Worm (Caenorhabditis elegans) whole organism, L2 larva: Measurements from ENCODE around the gene C46A5.6.
A peak's percentile ranks its signal among the peaks of the same experiment; 100 is the strongest.

Experiments used
- C34F6.9 ChIP-seq: fragments of 150-350 bp; optimal IDR thresholded peaks from 2 replicates; lab custom pipeline; 2014; ENCODE audit warnings: missing biosample characterization, missing genetic modification characterization
- F13H6.1 ChIP-seq: sonication (generic microtip); optimal IDR thresholded peaks from 2 replicates; lab custom pipeline; 2016; ENCODE audit warnings: missing genetic modification characterization, missing compliant biosample characterization
- R02D3.7 ChIP-seq: fragments of 150-350 bp; optimal IDR thresholded peaks from 2 replicates; lab custom pipeline; 2014; ENCODE audit warnings: missing biosample characterization, missing genetic modification characterization
- Y55F3AM.14 ChIP-seq: fragments of 200-800 bp; sonication (Bioruptor generic); optimal IDR thresholded peaks from 2 replicates; lab custom pipeline; 2018; ENCODE audit warnings: mild to moderate bottlenecking, missing genetic modification characterization, missing compliant biosample characterization
- ZK546.5 ChIP-seq: sonication (generic microtip); optimal IDR thresholded peaks from 2 replicates; lab custom pipeline; 2017; ENCODE audit warnings: missing biosample characterization, missing genetic modification characterization
- alr-1 ChIP-seq: fragments of 150-350 bp; optimal IDR thresholded peaks from 2 replicates; lab custom pipeline; 2014; ENCODE audit warnings: missing biosample characterization, missing genetic modification characterization
- aly-2 ChIP-seq: fragments of 150-350 bp; optimal IDR thresholded peaks from 2 replicates; lab custom pipeline; 2014; ENCODE audit warnings: missing biosample characterization, missing genetic modification characterization
- ama-1 ChIP-seq: fragments of 150-350 bp; optimal IDR thresholded peaks from 2 replicates; lab custom pipeline; 2018; ENCODE audit warnings: inconsistent platforms
- blmp-1 ChIP-seq: sonication (generic microtip); optimal IDR thresholded peaks from 2 replicates; lab custom pipeline; 2017; ENCODE audit warnings: missing genetic modification characterization, mild to moderate bottlenecking, missing compliant biosample characterization, antibody characterized with exemption, moderate library complexity; ENCODE audit not compliant: insufficient read depth
- ceh-16 ChIP-seq: fragments of 150-350 bp; optimal IDR thresholded peaks from 2 replicates; lab custom pipeline; 2014; ENCODE audit warnings: missing biosample characterization, missing genetic modification characterization
- ceh-82 ChIP-seq: fragments of 150-350 bp; optimal IDR thresholded peaks from 2 replicates; lab custom pipeline; 2014; ENCODE audit warnings: missing biosample characterization, missing genetic modification characterization
- crh-2 ChIP-seq: sonication (generic microtip); optimal IDR thresholded peaks from 2 replicates; lab custom pipeline; 2017; ENCODE audit warnings: missing biosample characterization, missing genetic modification characterization
- dmd-4 ChIP-seq: sonication (generic microtip); optimal IDR thresholded peaks from 2 replicates; lab custom pipeline; 2017; ENCODE audit warnings: missing biosample characterization, missing genetic modification characterization
- egl-27 ChIP-seq: sonication (generic microtip); optimal IDR thresholded peaks from 3 replicates; lab custom pipeline; 2017; ENCODE audit warnings: missing biosample characterization, missing genetic modification reagents, missing genetic modification characterization
- elt-1 ChIP-seq: fragments of 150-350 bp; optimal IDR thresholded peaks from 2 replicates; lab custom pipeline; 2014; ENCODE audit warnings: missing biosample characterization, missing genetic modification characterization
- elt-3 ChIP-seq: sonication (generic microtip); optimal IDR thresholded peaks from 2 replicates; lab custom pipeline; 2017; ENCODE audit warnings: missing biosample characterization, missing genetic modification characterization
- fos-1 ChIP-seq: fragments of 150-350 bp; optimal IDR thresholded peaks from 2 replicates; lab custom pipeline; 2014; ENCODE audit warnings: missing biosample characterization, missing genetic modification characterization
- gmeb-1 ChIP-seq: fragments of 150-350 bp; optimal IDR thresholded peaks from 2 replicates; lab custom pipeline; 2014; ENCODE audit warnings: missing biosample characterization, missing genetic modification characterization
- lin-11 ChIP-seq: fragments of 150-350 bp; sonication (generic microtip); optimal IDR thresholded peaks from 2 replicates; lab custom pipeline; 2014; ENCODE audit warnings: missing biosample characterization, missing genetic modification characterization, inconsistent platforms, mixed read lengths
- lin-13 ChIP-seq: fragments of 150-350 bp; optimal IDR thresholded peaks from 2 replicates; lab custom pipeline; 2014; ENCODE audit warnings: missing biosample characterization, missing genetic modification reagents, missing genetic modification characterization
- lin-39 ChIP-seq: fragments of 150-350 bp; optimal IDR thresholded peaks from 2 replicates; lab custom pipeline; 2014; ENCODE audit warnings: missing biosample characterization, missing genetic modification reagents, missing genetic modification characterization
- lsy-2 ChIP-seq, 2 experiments: fragments of 150-350 bp in 1 of 2; sonication (generic microtip) in 1 of 2; optimal IDR thresholded peaks; 2 replicates each; lab custom pipeline; 2014 to 2017; ENCODE audit warnings: missing biosample characterization in 2 of 2, missing genetic modification characterization in 2 of 2
- mab-5 ChIP-seq: fragments of 150-350 bp; optimal IDR thresholded peaks from 2 replicates; lab custom pipeline; 2014; ENCODE audit warnings: missing biosample characterization, missing genetic modification characterization
- mbf-1 ChIP-seq: sonication (generic microtip); optimal IDR thresholded peaks from 2 replicates; lab custom pipeline; 2017; ENCODE audit warnings: missing biosample characterization, missing genetic modification characterization
- mdl-1 ChIP-seq, 2 experiments: fragments of 150-350 bp in 1 of 2; sonication (generic microtip) in 1 of 2; optimal IDR thresholded peaks; 2 replicates each; lab custom pipeline; 2017; ENCODE audit warnings: missing biosample characterization in 2 of 2, missing genetic modification characterization in 2 of 2
- nhr-10 ChIP-seq: sonication (generic microtip); optimal IDR thresholded peaks from 2 replicates; lab custom pipeline; 2017; ENCODE audit warnings: missing biosample characterization, missing genetic modification characterization
- nhr-11 ChIP-seq: fragments of 150-350 bp; optimal IDR thresholded peaks from 2 replicates; lab custom pipeline; 2014; ENCODE audit warnings: missing biosample characterization, missing genetic modification characterization
- nhr-12 ChIP-seq: fragments of 150-350 bp; optimal IDR thresholded peaks from 2 replicates; lab custom pipeline; 2014; ENCODE audit warnings: missing biosample characterization, missing genetic modification characterization
- nhr-129 ChIP-seq: fragments of 150-350 bp; optimal IDR thresholded peaks from 2 replicates; lab custom pipeline; 2014; ENCODE audit warnings: missing biosample characterization, missing genetic modification characterization
- nhr-21 ChIP-seq: fragments of 150-350 bp; optimal IDR thresholded peaks from 2 replicates; lab custom pipeline; 2014; ENCODE audit warnings: missing biosample characterization, missing genetic modification characterization
- nhr-23 ChIP-seq: fragments of 150-350 bp; optimal IDR thresholded peaks from 2 replicates; lab custom pipeline; 2014; ENCODE audit warnings: missing biosample characterization, missing genetic modification reagents, missing genetic modification characterization
- nhr-237 ChIP-seq: fragments of 150-350 bp; optimal IDR thresholded peaks from 2 replicates; lab custom pipeline; 2014; ENCODE audit warnings: missing biosample characterization, missing genetic modification characterization
- nhr-25 ChIP-seq: fragments of 150-350 bp; sonication (generic microtip); optimal IDR thresholded peaks from 3 replicates; lab custom pipeline; 2014; ENCODE audit warnings: missing biosample characterization, missing genetic modification characterization
- nhr-6 ChIP-seq: fragments of 150-350 bp; optimal IDR thresholded peaks from 2 replicates; lab custom pipeline; 2014; ENCODE audit warnings: missing biosample characterization, missing genetic modification characterization
- nhr-77 ChIP-seq: fragments of 150-350 bp; optimal IDR thresholded peaks from 2 replicates; lab custom pipeline; 2014; ENCODE audit warnings: missing biosample characterization, missing genetic modification characterization
- peb-1 ChIP-seq: fragments of 150-350 bp; optimal IDR thresholded peaks from 2 replicates; lab custom pipeline; 2014; ENCODE audit warnings: missing biosample characterization, missing genetic modification characterization
- sem-4 ChIP-seq: fragments of 150-350 bp; optimal IDR thresholded peaks from 2 replicates; lab custom pipeline; 2014; ENCODE audit warnings: missing biosample characterization, missing genetic modification reagents, missing genetic modification characterization
- skn-1 ChIP-seq: sonication (generic microtip); optimal IDR thresholded peaks from 2 replicates; lab custom pipeline; 2017; ENCODE audit warnings: missing biosample characterization, missing genetic modification characterization
- sma-3 ChIP-seq: sonication (generic microtip); optimal IDR thresholded peaks from 2 replicates; lab custom pipeline; 2016; ENCODE audit warnings: missing genetic modification reagents, missing genetic modification characterization, missing compliant biosample characterization
- sma-9 ChIP-seq, 2 experiments: fragments of 150-350 bp in 1 of 2; sonication (generic microtip) in 1 of 2; optimal IDR thresholded peaks; 2 replicates each; lab custom pipeline; 2014 to 2016; ENCODE audit warnings: missing genetic modification characterization in 2 of 2, mild to moderate bottlenecking in 1 of 2, missing biosample characterization in 1 of 2, missing compliant biosample characterization in 1 of 2, missing genetic modification reagents in 1 of 2, moderate library complexity in 1 of 2
- snpc-4 ChIP-seq: fragments of 150-350 bp; optimal IDR thresholded peaks from 2 replicates; lab custom pipeline; 2014; ENCODE audit warnings: missing biosample characterization, missing genetic modification characterization
- unc-39 ChIP-seq: fragments of 150-350 bp; optimal IDR thresholded peaks from 2 replicates; lab custom pipeline; 2014; ENCODE audit warnings: missing biosample characterization, missing genetic modification characterization
- unc-55 ChIP-seq: fragments of 150-350 bp; sonication (generic microtip); optimal IDR thresholded peaks from 3 replicates; lab custom pipeline; 2014; ENCODE audit warnings: missing biosample characterization, missing genetic modification reagents, missing genetic modification characterization
- unc-62 ChIP-seq: fragments of 150-350 bp; optimal IDR thresholded peaks from 2 replicates; lab custom pipeline; 2014; ENCODE audit warnings: missing biosample characterization, missing genetic modification reagents, missing genetic modification characterization
- zag-1 ChIP-seq: fragments of 150-350 bp; optimal IDR thresholded peaks from 2 replicates; lab custom pipeline; 2014; ENCODE audit warnings: missing biosample characterization, missing genetic modification characterization
- ztf-1 ChIP-seq: fragments of 200-800 bp; sonication (Bioruptor generic); conservative IDR thresholded peaks from 2 replicates; pipeline ENCODE4 v1.3.6; 2022; ENCODE audit warnings: missing genetic modification characterization, missing compliant biosample characterization
- ztf-11 ChIP-seq: sonication (generic microtip); optimal IDR thresholded peaks from 2 replicates; lab custom pipeline; 2017; ENCODE audit warnings: missing biosample characterization, missing genetic modification characterization
- ztf-4 ChIP-seq: fragments of 150-350 bp; optimal IDR thresholded peaks from 2 replicates; lab custom pipeline; 2014; ENCODE audit warnings: missing biosample characterization, missing genetic modification characterization

C46A5.6 gene

ce11 chrIV:7789521-7789949 is 25.9 kb upstream of the C46A5.6 start, which contains the start of gene imp-3 (continued):
- TF ChIP-seq lin-11 (no peak), nhr-21 (peak; percentile 44), mbf-1 (tag; lab: Kevin White, UChicago) (no peak), zag-1 (tag; lab: Kevin White, UChicago) (no peak)
- TF ChIP-seq, all 48 proteins: peak for 17

- TF ChIP-seq C34F6.9 (tag; lab: Kevin White, UChicago) = peak; percentile 72
- TF ChIP-seq dmd-4 = no peak
- TF ChIP-seq crh-2 (tag; lab: Kevin White, UChicago) = peak; percentile 81
- TF ChIP-seq zag-1 (tag; lab: Kevin White, UChicago) = no peak
- TF ChIP-seq sma-9 (GFP tag; optimal IDR thresholded peaks at IDR 0.05; lab: Kevin White, UChicago) = peak; percentile 73
- no peak for TF ChIP-seq sma-9 (tag; optimal IDR thresholded peaks at IDR 0.05; lab: Kevin White, UChicago)
- no peak for TF ChIP-seq lin-39 (tag; lab: Kevin White, UChicago)
- TF ChIP-seq mdl-1 (tag; optimal IDR thresholded peaks at IDR 0.05; lab: Kevin White, UChicago) = no peak
- TF ChIP-seq fos-1 = peak; percentile 48
- peak; percentile 56 for TF ChIP-seq nhr-21
- no peak for TF ChIP-seq lin-11
- TF ChIP-seq R02D3.7 (tag; lab: Kevin White, UChicago) = no peak
- peak; percentile 64 for TF ChIP-seq ztf-4 (tag; lab: Kevin White, UChicago)
- TF ChIP-seq mab-5 (tag; lab: Kevin White, UChicago) = no peak
- TF ChIP-seq alr-1 = no peak
- no peak for TF ChIP-seq skn-1 (tag; lab: Kevin White, UChicago)
- peak; percentile 77 for TF ChIP-seq unc-55 (GFP tag; lab: Kevin White, UChicago)
- TF ChIP-seq aly-2 (tag; lab: Kevin White, UChicago) = no peak
- TF ChIP-seq nhr-77 (tag; lab: Kevin White, UChicago) = peak; percentile 12
- TF ChIP-seq gmeb-1 (tag; lab: Kevin White, UChicago) = peak; percentile 61
- TF ChIP-seq nhr-10 (tag; lab: Kevin White, UChicago) = no peak
- TF ChIP-seq nhr-237 = no peak
- no peak for TF ChIP-seq peb-1 (tag; lab: Kevin White, UChicago)
- TF ChIP-seq unc-62 = no peak
- peak; percentile 77 for TF ChIP-seq nhr-25 (tag; lab: Kevin White, UChicago)
- peak; percentile 17 for TF ChIP-seq blmp-1
- no peak for TF ChIP-seq unc-39 (tag; lab: Kevin White, UChicago)
- TF ChIP-seq mbf-1 (tag; lab: Kevin White, UChicago) = no peak
- TF ChIP-seq elt-1 = no peak
- TF ChIP-seq ZK546.5 (tag; lab: Kevin White, UChicago) = no peak
- TF ChIP-seq ceh-16 (tag; lab: Kevin White, UChicago) = no peak
- no peak for TF ChIP-seq ztf-1 (GFP tag; lab: Robert Waterston, UW)
- TF ChIP-seq lin-13 = peak; percentile 43
- no peak for TF ChIP-seq Y55F3AM.14 (GFP tag; lab: Kevin White, UChicago)
- TF ChIP-seq ztf-11 (tag; lab: Kevin White, UChicago) = no peak
- peak; percentile 74 for TF ChIP-seq F13H6.1 (tag; lab: Kevin White, UChicago)
- TF ChIP-seq ama-1 (lab: Kevin White, UChicago) = no peak
- TF ChIP-seq egl-27 (tag; lab: Kevin White, UChicago) = no peak
- TF ChIP-seq ceh-82 (tag; lab: Kevin White, UChicago) = no peak
- TF ChIP-seq nhr-6 (tag; lab: Kevin White, UChicago) = peak; percentile 47
- TF ChIP-seq nhr-129 = peak; percentile 38
- TF ChIP-seq sma-3 (GFP tag; lab: Kevin White, UChicago) = peak; percentile 69
- no peak for TF ChIP-seq elt-3
- peak; percentile 54 for TF ChIP-seq sem-4 (tag; lab: Kevin White, UChicago)
- TF ChIP-seq lsy-2 (tag; optimal IDR thresholded peaks at IDR 0.05; lab: Kevin White, UChicago) = peak; percentile 71 to 91
- no peak for TF ChIP-seq nhr-23
- no peak for TF ChIP-seq nhr-12 (tag; lab: Kevin White, UChicago)
- TF ChIP-seq nhr-11 (tag; lab: Kevin White, UChicago) = no peak
- TF ChIP-seq snpc-4 (tag; lab: Kevin White, UChicago) = no peak
Observed at ce11 chrIV:7785506-7786065, 21.9 kb upstream of the C46A5.6 start, which contains the start of gene tag-322. Gene tag-322, minus strand, starts transcription at chrIV:7785556.
